Fruit fly (Drosophila melanogaster) whole organism, prepupa: ENCODE measurements around the gene CG2685.

Experiments used
- Blimp-1 ChIP-seq: fragments of 200-800 bp; sonication (Bioruptor generic); optimal IDR thresholded peaks from 3 replicates; lab custom pipeline; 2017; ENCODE audit warnings: missing biosample characterization, missing genetic modification characterization, mild to moderate bottlenecking, moderate library complexity, missing genetic modification reagents
- CG11762 ChIP-seq: fragments of 200-800 bp; sonication (Bioruptor generic); optimal IDR thresholded peaks from 3 replicates; lab custom pipeline; 2016; ENCODE audit warnings: missing biosample characterization, missing genetic modification characterization; ENCODE audit not compliant: insufficient read depth
- CG1621 ChIP-seq: fragments of 200-800 bp; sonication (Bioruptor generic); optimal IDR thresholded peaks from 3 replicates; lab custom pipeline; 2018; ENCODE audit warnings: missing biosample characterization, mild to moderate bottlenecking, missing genetic modification characterization
- CG16779 ChIP-seq: fragments of 200-800 bp; sonication (Bioruptor generic); optimal IDR thresholded peaks from 3 replicates; lab custom pipeline; 2017; ENCODE audit warnings: missing biosample characterization, mild to moderate bottlenecking, missing genetic modification characterization
- CG3032 ChIP-seq: fragments of 200-800 bp; optimal IDR thresholded peaks from 2 replicates; lab custom pipeline; 2019; ENCODE audit warnings: missing biosample characterization, mild to moderate bottlenecking, missing genetic modification characterization, moderate library complexity
- CG32006 ChIP-seq: fragments of 200-800 bp; sonication (Bioruptor generic); optimal IDR thresholded peaks from 3 replicates; lab custom pipeline; 2017; ENCODE audit warnings: missing biosample characterization, mild to moderate bottlenecking, missing genetic modification characterization
- CG34406 ChIP-seq: fragments of 200-800 bp; sonication (Bioruptor generic); optimal IDR thresholded peaks from 3 replicates; lab custom pipeline; 2016; ENCODE audit warnings: missing biosample characterization, missing genetic modification characterization
- CG3919 ChIP-seq: fragments of 200-800 bp; sonication (Bioruptor generic); optimal IDR thresholded peaks from 3 replicates; lab custom pipeline; 2016; ENCODE audit warnings: missing biosample characterization, missing genetic modification characterization
- CG6163 ChIP-seq: fragments of 200-800 bp; sonication (Bioruptor generic); IDR thresholded peaks from 3 replicates; pipeline ENCODE4 v1.3.6; 2022; ENCODE audit warnings: missing biosample characterization, missing genetic modification characterization
- CG6276 ChIP-seq: fragments of 200-800 bp; sonication (Bioruptor generic); optimal IDR thresholded peaks from 2 replicates; lab custom pipeline; 2017; ENCODE audit warnings: missing biosample characterization, mild to moderate bottlenecking, missing genetic modification characterization
- CG6792 ChIP-seq: fragments of 200-800 bp; sonication (Bioruptor generic); optimal IDR thresholded peaks from 3 replicates; lab custom pipeline; 2016; ENCODE audit warnings: missing biosample characterization, missing genetic modification characterization
- CG6854 ChIP-seq: fragments of 200-800 bp; sonication (Bioruptor generic); optimal IDR thresholded peaks from 2 replicates; lab custom pipeline; 2017; ENCODE audit warnings: missing biosample characterization, mild to moderate bottlenecking, missing genetic modification characterization
- CG7368 ChIP-seq: fragments of 200-800 bp; sonication (Bioruptor generic); optimal IDR thresholded peaks from 3 replicates; lab custom pipeline; 2016; ENCODE audit warnings: missing biosample characterization, missing genetic modification characterization
- CG8119 ChIP-seq: fragments of 200-800 bp; sonication (Bioruptor generic); IDR thresholded peaks from 3 replicates; pipeline ENCODE4 v1.3.6; 2022; ENCODE audit warnings: missing biosample characterization, missing genetic modification characterization
- CG8632 ChIP-seq: fragments of 200-800 bp; sonication (Bioruptor generic); optimal IDR thresholded peaks from 3 replicates; lab custom pipeline; 2016; ENCODE audit warnings: missing biosample characterization, missing genetic modification characterization
- CG9139 ChIP-seq: fragments of 200-800 bp; sonication (Bioruptor generic); optimal IDR thresholded peaks from 3 replicates; lab custom pipeline; 2017; ENCODE audit warnings: missing biosample characterization, mild to moderate bottlenecking, missing genetic modification characterization
- Eip78C ChIP-seq: fragments of 200-800 bp; sonication (Bioruptor generic); peaks from one replicate; lab custom pipeline; 2016; ENCODE audit warnings: missing biosample characterization, missing genetic modification characterization
- Eip93F ChIP-seq: fragments of 200-800 bp; sonication (Bioruptor generic); optimal IDR thresholded peaks from 2 replicates; lab custom pipeline; 2016; ENCODE audit warnings: missing biosample characterization, mild to moderate bottlenecking, missing genetic modification characterization
- Ets21C ChIP-seq: fragments of 200-800 bp; sonication (Bioruptor generic); optimal IDR thresholded peaks from 3 replicates; lab custom pipeline; 2016; ENCODE audit warnings: missing biosample characterization, missing genetic modification characterization
- Ets96B ChIP-seq: fragments of 200-800 bp; optimal IDR thresholded peaks from 2 replicates; lab custom pipeline; 2019; ENCODE audit warnings: missing biosample characterization, mild to moderate bottlenecking, missing genetic modification characterization, moderate library complexity
- Gug ChIP-seq: fragments of 200-800 bp; sonication (Bioruptor generic); IDR thresholded peaks from 2 replicates; pipeline ENCODE4 v1.3.6; 2022; ENCODE audit warnings: missing biosample characterization, missing genetic modification characterization
- Hr38 ChIP-seq: sonication (Bioruptor generic); optimal IDR thresholded peaks from 2 replicates; lab custom pipeline; 2016; ENCODE audit warnings: missing biosample characterization, missing genetic modification characterization
- Hr39 ChIP-seq: fragments of 200-800 bp; sonication (Bioruptor generic); optimal IDR thresholded peaks from 2 replicates; lab custom pipeline; 2016; ENCODE audit warnings: missing biosample characterization, missing genetic modification characterization
- Hr4 ChIP-seq: fragments of 200-800 bp; sonication (Bioruptor generic); optimal IDR thresholded peaks from 3 replicates; lab custom pipeline; 2016; ENCODE audit warnings: missing biosample characterization, missing genetic modification characterization
- Met ChIP-seq: fragments of 200-800 bp; sonication (Bioruptor generic); optimal IDR thresholded peaks from 3 replicates; lab custom pipeline; 2016; ENCODE audit warnings: missing biosample characterization, missing genetic modification characterization
- Smox ChIP-seq: fragments of 200-800 bp; sonication (Bioruptor generic); optimal IDR thresholded peaks from 3 replicates; lab custom pipeline; 2016; ENCODE audit warnings: missing biosample characterization, missing genetic modification characterization
- Sox14 ChIP-seq: fragments of 200-800 bp; sonication (Bioruptor generic); optimal IDR thresholded peaks from 3 replicates; lab custom pipeline; 2016; ENCODE audit warnings: missing biosample characterization, missing genetic modification characterization
- Sox15 ChIP-seq: fragments of 200-800 bp; sonication (Bioruptor generic); optimal IDR thresholded peaks from 3 replicates; lab custom pipeline; 2016; ENCODE audit warnings: missing biosample characterization, missing genetic modification characterization
- acj6 ChIP-seq: fragments of 200-800 bp; sonication (Bioruptor generic); optimal IDR thresholded peaks from 3 replicates; lab custom pipeline; 2016; ENCODE audit warnings: missing biosample characterization, missing genetic modification characterization
- dac ChIP-seq: fragments of 200-800 bp; sonication (Bioruptor generic); optimal IDR thresholded peaks from 2 replicates; lab custom pipeline; 2017; ENCODE audit warnings: missing biosample characterization, mild to moderate bottlenecking, missing genetic modification characterization
- eg ChIP-seq: fragments of 200-800 bp; sonication (Bioruptor generic); IDR thresholded peaks from 3 replicates; pipeline ENCODE4 v1.3.6; 2022; ENCODE audit warnings: missing biosample characterization, missing genetic modification characterization
- esn ChIP-seq: fragments of 200-800 bp; sonication (Bioruptor generic); optimal IDR thresholded peaks from 2 replicates; lab custom pipeline; 2016; ENCODE audit warnings: missing biosample characterization, mild to moderate bottlenecking, missing genetic modification characterization, moderate library complexity
- fd59A ChIP-seq: fragments of 200-800 bp; sonication (Bioruptor generic); optimal IDR thresholded peaks from 2 replicates; lab custom pipeline; 2017; ENCODE audit warnings: missing biosample characterization, mild to moderate bottlenecking, missing genetic modification characterization, missing genetic modification reagents
- fd85E ChIP-seq: fragments of 200-800 bp; sonication (Bioruptor generic); optimal IDR thresholded peaks from 3 replicates; lab custom pipeline; 2016; ENCODE audit warnings: missing biosample characterization, missing genetic modification characterization
- lz ChIP-seq: fragments of 200-800 bp; sonication (Bioruptor generic); optimal IDR thresholded peaks from 3 replicates; lab custom pipeline; 2016; ENCODE audit warnings: missing biosample characterization, missing genetic modification characterization
- net ChIP-seq: fragments of 200-800 bp; sonication (Bioruptor generic); optimal IDR thresholded peaks from 3 replicates; lab custom pipeline; 2016; ENCODE audit warnings: missing biosample characterization, missing genetic modification characterization
- pdm3 ChIP-seq: fragments of 200-800 bp; sonication (Bioruptor generic); optimal IDR thresholded peaks from 3 replicates; lab custom pipeline; 2016; ENCODE audit warnings: missing biosample characterization, missing genetic modification characterization
- salr ChIP-seq, 2 experiments: fragments of 200-800 bp; sonication (Bioruptor generic); optimal IDR thresholded peaks; 3 replicates each; lab custom pipeline; 2016 to 2018; ENCODE audit warnings: missing biosample characterization in 2 of 2, missing genetic modification characterization in 2 of 2, mild to moderate bottlenecking in 1 of 2
- spab ChIP-seq: fragments of 200-800 bp; sonication (Bioruptor generic); optimal IDR thresholded peaks from 2 replicates; lab custom pipeline; 2017; ENCODE audit warnings: missing biosample characterization, mild to moderate bottlenecking, missing genetic modification characterization, missing genetic modification reagents
- ss ChIP-seq, 2 experiments: fragments of 200-800 bp; sonication (Bioruptor generic); optimal IDR thresholded peaks; 2 replicates in 1 of 2; 3 replicates in 1 of 2; lab custom pipeline; 2017 to 2018; ENCODE audit warnings: mild to moderate bottlenecking in 2 of 2, missing biosample characterization in 2 of 2, missing genetic modification characterization in 2 of 2, moderate library complexity in 1 of 2
- svp ChIP-seq: fragments of 200-800 bp; sonication (Bioruptor generic); peaks from one replicate; lab custom pipeline; 2016; ENCODE audit warnings: missing biosample characterization, missing genetic modification characterization
- topi ChIP-seq: fragments of 200-800 bp; sonication (Bioruptor generic); optimal IDR thresholded peaks from 3 replicates; lab custom pipeline; 2016; ENCODE audit warnings: missing biosample characterization, missing genetic modification characterization
- vri ChIP-seq: fragments of 200-800 bp; sonication (Bioruptor generic); optimal IDR thresholded peaks from 3 replicates; lab custom pipeline; 2016; ENCODE audit warnings: missing biosample characterization, mild to moderate bottlenecking, missing genetic modification characterization

The CG2685 gene

DNA sequence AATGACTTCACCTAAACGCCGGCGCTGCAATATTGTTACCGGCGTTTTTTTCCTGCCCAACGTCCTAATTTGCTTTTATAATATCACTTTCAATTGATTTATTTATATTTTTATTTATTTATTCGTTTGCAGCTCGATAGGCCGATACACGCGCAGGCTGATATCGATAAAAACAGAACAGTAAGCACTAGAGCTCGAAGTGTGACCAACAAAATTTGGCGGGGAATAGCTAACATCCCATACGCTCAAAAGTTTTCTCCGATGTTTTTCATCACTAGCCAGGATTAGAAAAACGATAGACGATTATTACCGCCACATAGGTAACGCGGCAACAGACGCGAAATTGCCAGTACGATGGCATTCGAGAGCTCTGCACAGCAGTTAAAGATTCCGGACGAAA lies at the start of gene CG2685, which contains the start of gene CG2694:
CG2685 (minus strand) TSS at position 185 of the 400 bp plus-strand sequence.
CG2694 (plus strand) TSS at position 304 of the 400 bp plus-strand sequence.
- TF ChIP-seq Eip78C (GFP tag; lab: Kevin White, UChicago) (peak; percentile 21), CG34406 (GFP tag; lab: Kevin White, UChicago) (no peak), fd85E (GFP tag; lab: Kevin White, UChicago) (no peak), esn (GFP tag; lab: Kevin White, UChicago) (peak; percentile 15), dac (no peak)

DNA sequence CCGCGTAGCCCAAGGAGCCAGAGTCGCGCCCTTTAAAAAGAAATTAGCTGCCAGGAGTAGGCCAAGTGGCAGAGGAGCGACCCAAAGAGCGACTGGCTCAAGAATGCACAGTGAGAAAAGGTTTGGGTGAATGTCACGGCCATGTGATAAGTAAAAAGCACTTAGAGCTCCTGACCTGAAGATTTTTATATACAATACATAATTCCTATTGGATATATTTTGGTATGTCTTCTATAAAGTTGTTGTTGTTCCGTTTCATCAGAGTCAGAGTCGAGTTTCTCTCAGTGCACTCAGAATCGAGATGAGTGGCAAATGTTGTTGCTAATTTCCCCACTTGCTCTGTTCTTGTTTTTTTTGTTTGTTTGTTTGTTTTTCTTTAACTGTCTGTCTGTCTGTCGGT lies 47.4 kb upstream of the CG2685 start:
- TF ChIP-seq Eip93F (no peak), Met (GFP tag; lab: Kevin White, UChicago) (no peak), Hr4 (GFP tag; lab: Kevin White, UChicago) (peak; percentile 1), acj6 (GFP tag; lab: Kevin White, UChicago) (no peak), CG7368 (no peak), Eip78C (GFP tag; lab: Kevin White, UChicago) (peak; percentile 63), CG32006 (GFP tag; lab: Kevin White, UChicago) (peak; percentile 14), CG8632 (GFP tag; lab: Kevin White, UChicago) (no peak), CG6276 (GFP tag; lab: Kevin White, UChicago) (no peak), Ets96B (tag; lab: Kevin White, UChicago) (no peak), CG3919 (GFP tag; lab: Kevin White, UChicago) (peak; percentile 10), Hr39 (GFP tag; lab: Kevin White, UChicago) (no peak), CG11762 (GFP tag; lab: Kevin White, UChicago) (no peak), ss (GFP tag; optimal IDR thresholded peaks at IDR 0.05; lab: Kevin White, UChicago) (no peak), CG6854 (GFP tag; lab: Kevin White, UChicago) (no peak), CG6792 (GFP tag; lab: Kevin White, UChicago) (no peak), CG16779 (no peak), CG6163 (GFP tag; lab: Robert Waterston, UW) (0 out of 3 replicates have a peak, but pooled peaks have one; percentile 46), pdm3 (no peak)
- TF ChIP-seq, all 60 proteins: peak for 5

DNA sequence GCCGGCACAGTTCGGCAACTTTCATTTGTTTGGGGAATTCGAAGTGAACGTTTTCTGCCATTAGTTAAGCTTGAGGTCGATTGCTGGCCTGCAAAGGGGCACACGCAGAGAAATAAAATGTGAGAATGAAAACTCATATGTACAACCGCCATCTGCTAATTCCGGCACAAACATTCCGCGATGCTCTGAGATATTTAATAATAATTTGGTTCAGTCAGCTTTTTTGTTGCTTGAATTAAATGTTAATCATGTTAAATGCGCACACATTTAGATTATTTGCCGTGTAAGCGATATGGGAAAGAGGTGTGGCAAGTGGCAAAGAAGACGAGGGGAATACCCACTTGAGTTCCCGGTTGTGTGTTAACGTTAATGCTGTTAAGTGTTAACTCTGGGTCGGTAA lies 43.6 kb upstream of the CG2685 start:
- TF ChIP-seq Smox (GFP tag; lab: Kevin White, UChicago): no peak

DNA sequence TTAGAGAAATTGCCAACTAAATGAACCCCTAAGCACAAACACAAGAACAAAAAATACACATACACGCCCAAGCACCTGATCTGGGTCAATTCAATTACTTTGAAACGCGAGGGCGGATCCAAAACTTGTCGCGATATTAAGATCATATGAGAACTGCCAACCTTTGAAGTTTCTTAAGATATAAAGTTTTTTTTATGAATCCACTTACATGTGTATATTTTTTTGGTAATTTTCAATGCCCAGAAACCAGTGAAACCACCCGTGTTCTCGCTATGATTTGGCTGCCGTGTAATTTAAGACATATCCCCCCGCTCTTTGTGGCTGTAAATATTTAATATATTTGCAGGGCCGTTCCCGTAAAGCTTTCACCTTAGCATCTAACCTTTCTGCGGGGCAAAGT lies 35.9 kb upstream of the CG2685 start:
- TF ChIP-seq CG9139 (GFP tag; lab: Kevin White, UChicago): no peak
- no peak for TF ChIP-seq CG3032 (tag; lab: Kevin White, UChicago)
- TF ChIP-seq CG32006 (GFP tag; lab: Kevin White, UChicago): no peak
- TF ChIP-seq dac: no peak
- TF ChIP-seq CG8632 (GFP tag; lab: Kevin White, UChicago): no peak
- no peak for TF ChIP-seq Ets96B (tag; lab: Kevin White, UChicago)
- no peak for TF ChIP-seq vri
- TF ChIP-seq Hr38: no peak
- no peak for TF ChIP-seq Sox15 (GFP tag; lab: Kevin White, UChicago)
- TF ChIP-seq salr (GFP tag; optimal IDR thresholded peaks at IDR 0.05; lab: Kevin White, UChicago): no peak
- no peak for TF ChIP-seq CG8119
- no peak for TF ChIP-seq lz

DNA sequence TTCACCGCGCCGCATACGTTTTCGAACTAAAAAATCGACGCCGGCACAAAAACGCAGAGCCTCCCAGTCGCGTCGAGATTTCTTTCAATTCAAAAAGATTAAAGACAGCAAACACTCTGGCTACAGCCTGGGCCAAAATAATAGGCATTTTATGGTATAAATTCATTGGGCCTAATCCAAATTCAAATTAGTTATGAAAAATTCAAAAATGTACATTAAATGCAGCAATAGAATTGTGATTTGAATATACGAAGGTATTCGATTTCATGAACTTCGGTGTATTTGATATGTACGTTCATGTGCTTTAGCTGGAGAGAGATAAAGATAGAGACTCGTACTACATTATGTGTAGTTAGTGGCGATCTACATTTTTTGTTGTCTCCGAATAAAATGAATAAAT lies 30.3 kb upstream of the CG2685 start, which contains the start of gene Syx4:
Syx4 (minus strand) TSS at position 35 of the 400 bp plus-strand sequence.
- TF ChIP-seq fd85E (GFP tag; lab: Kevin White, UChicago) (peak; percentile 70), fd59A (GFP tag; lab: Kevin White, UChicago) (peak; percentile 74), Gug (peak; percentile 93), Hr39 (GFP tag; lab: Kevin White, UChicago) (peak; percentile 89), svp (GFP tag; lab: Kevin White, UChicago) (peak; percentile 92), Sox14 (GFP tag; lab: Kevin White, UChicago) (peak; percentile 92), Hr4 (GFP tag; lab: Kevin White, UChicago) (peak; percentile 92), eg (GFP tag; lab: Robert Waterston, UW) (peak; percentile 98), CG1621 (tag; lab: Kevin White, UChicago) (peak; percentile 89), spab (GFP tag; lab: Kevin White, UChicago) (peak; percentile 81), CG16779 (peak; percentile 81), Smox (GFP tag; lab: Kevin White, UChicago) (peak; percentile 87), Blimp-1 (peak; percentile 65), Met (GFP tag; lab: Kevin White, UChicago) (peak; percentile 91), Eip78C (GFP tag; lab: Kevin White, UChicago) (peak; percentile 97), CG6854 (GFP tag; lab: Kevin White, UChicago) (peak; percentile 78), Ets21C (peak; percentile 81), net (peak; percentile 92), CG8632 (GFP tag; lab: Kevin White, UChicago) (peak; percentile 86), dac (peak; percentile 81), topi (peak; percentile 92), CG3032 (tag; lab: Kevin White, UChicago) (peak; percentile 85), pdm3 (peak; percentile 94), lz (peak; percentile 89)
